Worm (Caenorhabditis elegans) whole organism, early embryonic: ENCODE data around the gene C13C4.8.

Experiments
- ceh-36 ChIP-seq: sonication (generic microtip); optimal IDR thresholded peaks from 2 replicates; lab custom pipeline; 2016; ENCODE audit warnings: missing genetic modification characterization, inconsistent platforms, missing compliant biosample characterization
- flt-1 ChIP-seq: fragments of 200-800 bp; sonication (Bioruptor generic); IDR thresholded peaks from 2 replicates; pipeline ENCODE4 v1.3.6; 2022; ENCODE audit warnings: missing genetic modification characterization, missing compliant biosample characterization
- hmg-4 ChIP-seq: fragments of 200-800 bp; sonication (Bioruptor generic); optimal IDR thresholded peaks from 2 replicates; lab custom pipeline; 2018; ENCODE audit warnings: mild to moderate bottlenecking, missing genetic modification characterization, missing compliant biosample characterization
- tbx-11 ChIP-seq: fragments of 200-800 bp; sonication (Bioruptor generic); IDR thresholded peaks from 2 replicates; pipeline ENCODE4 v1.3.6; 2022; ENCODE audit warnings: missing genetic modification characterization, missing compliant biosample characterization

ce11 chrV:12117567-12118053 lies at the start of gene C13C4.8:
- TF ChIP-seq flt-1 (GFP tag; lab: Robert Waterston, UW) (no peak), hmg-4 (GFP tag; lab: Kevin White, UChicago) (no peak), ceh-36 (tag; lab: Kevin White, UChicago) (no peak), tbx-11 (GFP tag; lab: Robert Waterston, UW) (no peak)
